Worm (Caenorhabditis elegans) whole organism, midembryonic: ENCODE data around the gene scl-10.

Experiments used
- T22C8.4 ChIP-seq: fragments of 200-800 bp; sonication (Bioruptor generic); IDR thresholded peaks from 2 replicates; pipeline ENCODE4 v1.3.6; 2022; ENCODE audit warnings: missing genetic modification characterization, missing compliant biosample characterization
- cog-1 ChIP-seq: sonication (generic microtip); optimal IDR thresholded peaks from 2 replicates; lab custom pipeline; 2016; ENCODE audit warnings: missing genetic modification characterization, missing compliant biosample characterization
- flt-1 ChIP-seq: fragments of 200-800 bp; sonication (Bioruptor generic); IDR thresholded peaks from 2 replicates; pipeline ENCODE4 v1.3.6; 2022; ENCODE audit warnings: missing genetic modification characterization, missing compliant biosample characterization
- klf-2 ChIP-seq: fragments of 200-800 bp; sonication (Bioruptor generic); conservative IDR thresholded peaks from 2 replicates; pipeline ENCODE4 v1.3.6; 2022; ENCODE audit warnings: missing genetic modification reagents, missing genetic modification characterization, missing compliant biosample characterization
- med-1 ChIP-seq: sonication (generic microtip); optimal IDR thresholded peaks from 2 replicates; lab custom pipeline; 2017; ENCODE audit warnings: missing genetic modification characterization, mild to moderate bottlenecking, missing compliant biosample characterization, antibody characterized with exemption, missing genetic modification reagents; ENCODE audit not compliant: insufficient read depth
- tab-1 ChIP-seq: fragments of 200-800 bp; sonication (Bioruptor generic); IDR thresholded peaks from 2 replicates; pipeline ENCODE4 v1.3.6; 2022; ENCODE audit warnings: missing genetic modification characterization, missing compliant biosample characterization
- ztf-23 ChIP-seq: fragments of 200-800 bp; sonication (Bioruptor generic); IDR thresholded peaks from 2 replicates; pipeline ENCODE4 v1.3.6; 2022; ENCODE audit warnings: missing genetic modification reagents, missing genetic modification characterization, missing compliant biosample characterization
- ztf-29 ChIP-seq: fragments of 200-800 bp; sonication (Bioruptor generic); IDR thresholded peaks from 2 replicates; pipeline ENCODE4 v1.3.6; 2022; ENCODE audit warnings: missing genetic modification reagents, missing genetic modification characterization, missing compliant biosample characterization

- TF ChIP-seq cog-1 (tag; lab: Kevin White, UChicago), result no peak
- no peak for TF ChIP-seq ztf-23 (GFP tag; lab: Robert Waterston, UW)
- TF ChIP-seq tab-1 (GFP tag; lab: Robert Waterston, UW), result no peak
- no peak for TF ChIP-seq med-1 (GFP tag; lab: Kevin White, UChicago)
- TF ChIP-seq ztf-29 (GFP tag; lab: Robert Waterston, UW), result no peak
- TF ChIP-seq T22C8.4 (GFP tag; lab: Robert Waterston, UW), result no peak
- no peak for TF ChIP-seq klf-2 (GFP tag; lab: Robert Waterston, UW)
- peak; percentile 32; the same call in 1 of the 2 replicates for TF ChIP-seq flt-1 (GFP tag; lab: Robert Waterston, UW)
Observed at ce11 chrIV:13036835-13037234, 11.4 kb upstream of the scl-10 start.
